Worm (Caenorhabditis elegans) whole organism, early embryonic: ENCODE measurements around the gene oac-40.

Source experiments
- B0310.2 ChIP-seq: sonication (generic microtip); optimal IDR thresholded peaks from 2 replicates; lab custom pipeline; 2016; ENCODE audit warnings: mild to moderate bottlenecking, missing genetic modification characterization, missing compliant biosample characterization
- F13C5.2 ChIP-seq: sonication (generic microtip); optimal IDR thresholded peaks from 2 replicates; lab custom pipeline; 2017; ENCODE audit warnings: mild to moderate bottlenecking, missing genetic modification characterization, inconsistent platforms, missing compliant biosample characterization
- aly-1 ChIP-seq: sonication (generic microtip); optimal IDR thresholded peaks from 2 replicates; lab custom pipeline; 2016; ENCODE audit warnings: missing genetic modification characterization, missing compliant biosample characterization
- ama-1 ChIP-seq: fragments of 150-350 bp; optimal IDR thresholded peaks from 2 replicates; lab custom pipeline; 2014
- ceh-13 ChIP-seq: fragments of 200-800 bp; sonication (Bioruptor generic); optimal IDR thresholded peaks from 2 replicates; lab custom pipeline; 2018; ENCODE audit warnings: mild to moderate bottlenecking, missing genetic modification characterization, missing compliant biosample characterization
- ceh-36 ChIP-seq: sonication (generic microtip); optimal IDR thresholded peaks from 2 replicates; lab custom pipeline; 2016; ENCODE audit warnings: missing genetic modification characterization, inconsistent platforms, missing compliant biosample characterization
- ets-7 ChIP-seq: sonication (generic microtip); optimal IDR thresholded peaks from 2 replicates; lab custom pipeline; 2016; ENCODE audit warnings: missing genotype, missing genetic modification characterization, missing compliant biosample characterization
- flt-1 ChIP-seq: fragments of 200-800 bp; sonication (Bioruptor generic); IDR thresholded peaks from 2 replicates; pipeline ENCODE4 v1.3.6; 2022; ENCODE audit warnings: missing genetic modification characterization, missing compliant biosample characterization
- hmbx-1 ChIP-seq: sonication (generic microtip); optimal IDR thresholded peaks from 2 replicates; lab custom pipeline; 2016; ENCODE audit warnings: mild to moderate bottlenecking, missing genetic modification characterization, missing compliant biosample characterization
- hnd-1 ChIP-seq: sonication (generic microtip); optimal IDR thresholded peaks from 2 replicates; lab custom pipeline; 2016; ENCODE audit warnings: missing genetic modification characterization, missing compliant biosample characterization
- pes-1 ChIP-seq: fragments of 200-800 bp; sonication (Bioruptor generic); IDR thresholded peaks from 2 replicates; pipeline ENCODE4 v1.3.6; 2022; ENCODE audit warnings: missing genetic modification reagents, missing genetic modification characterization, missing compliant biosample characterization
- tbx-11 ChIP-seq: fragments of 200-800 bp; sonication (Bioruptor generic); IDR thresholded peaks from 2 replicates; pipeline ENCODE4 v1.3.6; 2022; ENCODE audit warnings: missing genetic modification characterization, missing compliant biosample characterization
- tra-4 ChIP-seq: sonication (generic microtip); optimal IDR thresholded peaks from 2 replicates; lab custom pipeline; 2017; ENCODE audit warnings: missing genetic modification characterization, missing compliant biosample characterization

DNA sequence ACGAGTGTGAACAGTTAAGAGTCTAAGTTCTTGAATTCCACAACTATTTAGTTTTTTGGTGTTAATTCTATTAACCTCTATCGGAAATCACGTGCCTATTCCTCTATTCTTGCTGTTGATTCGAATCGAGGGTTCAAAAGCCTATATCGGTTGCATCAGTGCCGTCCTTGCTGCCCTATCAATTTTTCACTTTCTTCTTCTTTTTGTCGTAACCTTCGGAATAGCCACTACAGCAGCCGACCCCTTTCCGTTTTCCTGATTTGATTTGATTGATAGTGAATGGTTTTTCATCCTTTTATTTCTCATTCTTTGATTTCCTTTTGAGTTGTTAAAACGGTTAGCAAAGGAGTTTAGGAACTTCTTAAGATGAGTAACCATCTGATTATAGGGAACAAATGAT, 22.3 kb upstream of the oac-40 start:
- TF ChIP-seq ama-1: no peak
- no peak for TF ChIP-seq hmbx-1 (tag; lab: Kevin White, UChicago)
- no peak for TF ChIP-seq flt-1 (GFP tag; lab: Robert Waterston, UW)
- TF ChIP-seq B0310.2 (tag; lab: Kevin White, UChicago): no peak
- TF ChIP-seq ets-7 (tag; lab: Kevin White, UChicago): no peak
- no peak for TF ChIP-seq hnd-1 (tag; lab: Kevin White, UChicago)
- no peak for TF ChIP-seq F13C5.2
- no peak for TF ChIP-seq aly-1 (tag; lab: Kevin White, UChicago)
- TF ChIP-seq pes-1 (GFP tag; lab: Robert Waterston, UW): no peak
- no peak for TF ChIP-seq ceh-36
- TF ChIP-seq tra-4 (tag; lab: Kevin White, UChicago): no peak
- TF ChIP-seq tbx-11: no peak
- TF ChIP-seq ceh-13 (GFP tag; lab: Kevin White, UChicago): no peak
